Fruit fly (Drosophila melanogaster) S2 (cell line): ENCODE measurements around the gene Wdr81.

ENCODE experiments used
- CG8478 ChIP-seq: fragments of >200 bp; optimal IDR thresholded peaks from 2 replicates; lab custom pipeline; 2018
- CTCF ChIP-seq, 2 experiments: fragments of >200 bp; optimal IDR thresholded peaks; 2 replicates each; lab custom pipeline; 2018

The Wdr81 gene

DNA sequence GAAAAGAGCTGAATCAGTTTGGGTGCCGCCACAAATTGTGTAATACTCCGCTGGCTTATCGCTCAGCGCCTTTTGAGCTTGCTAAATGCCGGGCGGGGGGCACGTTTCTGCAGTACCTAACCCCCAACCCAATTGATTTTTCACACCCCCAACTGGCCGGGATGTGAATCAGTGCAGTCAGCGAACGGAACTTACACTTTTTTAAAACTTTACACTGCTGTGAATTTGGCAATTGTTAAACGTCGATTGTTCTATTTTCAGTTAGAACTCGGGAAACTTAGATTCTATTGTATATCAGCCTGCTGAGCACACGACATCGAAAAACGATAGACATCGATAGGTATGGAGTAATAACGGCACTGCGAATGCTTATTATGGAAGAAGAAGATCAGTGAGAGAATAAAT, 17.4 kb upstream of the Wdr81 start, which contains the start of gene Tom70:
TSS of gene Tom70 (minus strand) at position 335 of the 405 bp plus-strand sequence.
- TF ChIP-seq CG8478 (lab: Kevin White, UChicago) (no peak), CTCF (optimal IDR thresholded peaks at IDR 0.05; lab: Kevin White, UChicago) (no peak)

DNA sequence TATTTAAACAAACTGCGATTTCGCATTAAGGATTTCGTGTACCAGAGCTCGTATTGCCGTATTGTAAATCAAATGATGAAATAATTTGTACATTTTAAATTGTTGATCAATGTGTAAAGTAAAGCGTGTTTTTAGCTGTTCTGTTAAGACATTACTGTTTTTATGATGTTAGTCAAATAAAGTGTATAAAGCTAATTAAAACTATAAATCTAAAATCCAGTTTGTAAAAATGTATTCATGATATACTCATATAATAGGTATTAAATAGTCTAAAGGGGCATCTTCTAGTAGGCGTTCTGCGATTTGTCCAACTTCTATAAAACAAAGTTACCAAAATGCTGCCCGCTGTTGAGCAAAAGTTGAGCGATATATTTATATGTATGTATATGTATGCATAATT, 13.1 kb upstream of the Wdr81 start, which contains the start of gene CG18788:
TSS of gene CG18788 (plus strand) at position 301 of the 400 bp plus-strand sequence.
- no peak for TF ChIP-seq CG8478 (lab: Kevin White, UChicago)
- no peak for TF ChIP-seq CTCF (optimal IDR thresholded peaks at IDR 0.05; lab: Kevin White, UChicago)

DNA sequence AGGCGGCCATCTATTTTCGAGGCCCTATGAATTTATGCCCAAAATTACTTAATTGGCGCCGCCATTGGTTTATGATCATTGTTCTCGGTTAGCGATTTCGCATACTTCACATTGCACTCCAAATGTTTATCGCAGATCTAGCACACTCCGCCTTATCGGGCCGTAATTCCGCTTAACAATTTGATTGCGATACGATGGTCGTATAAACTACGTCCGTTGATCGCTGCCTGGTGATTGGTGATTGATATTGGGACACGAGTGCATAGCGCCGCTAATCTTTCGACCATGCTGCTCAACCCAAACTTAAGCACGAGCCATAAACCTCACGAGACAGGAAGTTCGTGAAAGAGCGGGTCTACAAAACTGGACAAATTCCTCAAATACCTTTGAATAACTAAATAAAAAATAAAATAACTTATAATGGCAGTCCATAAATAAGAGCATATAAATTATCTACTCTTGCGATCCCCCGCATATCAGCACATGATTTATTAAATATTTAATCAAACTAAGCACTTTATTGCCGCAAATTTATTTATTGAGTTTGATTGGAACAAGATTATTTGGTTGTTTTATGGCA, 9.9 kb upstream of the Wdr81 start:
- TF ChIP-seq CG8478 (lab: Kevin White, UChicago) (no peak), CTCF (optimal IDR thresholded peaks at IDR 0.05; lab: Kevin White, UChicago) (no peak)

DNA sequence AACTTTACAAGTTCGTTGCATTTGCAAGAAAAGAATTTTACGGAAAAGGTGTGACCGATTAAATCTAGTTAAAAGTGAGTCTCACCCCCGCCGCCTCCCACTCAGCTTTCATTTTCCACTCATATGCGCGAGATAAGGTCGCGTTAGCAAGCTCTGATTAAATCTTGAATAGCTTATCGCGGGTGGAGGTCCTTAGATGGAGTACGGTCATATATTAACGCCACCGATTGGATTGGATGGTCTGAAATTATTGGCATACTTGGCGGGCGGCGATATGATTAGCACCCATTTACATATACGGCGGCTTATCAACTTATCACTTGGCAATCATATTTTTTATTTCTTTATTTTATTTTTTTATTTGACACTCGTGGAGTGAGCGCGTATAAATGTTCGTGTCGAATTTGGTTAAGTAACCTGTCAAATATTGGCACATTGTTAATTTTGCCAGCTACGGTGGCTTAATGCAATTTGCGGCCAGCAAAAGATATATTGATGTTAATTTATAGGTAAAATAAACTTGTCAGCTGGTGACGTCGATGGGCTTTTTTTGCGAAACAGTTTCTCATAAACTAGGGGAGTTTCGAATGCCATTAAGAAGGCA, 8.9 kb upstream of the Wdr81 start:
- TF ChIP-seq CG8478 (lab: Kevin White, UChicago) = no peak
- no peak for TF ChIP-seq CTCF (optimal IDR thresholded peaks at IDR 0.05; lab: Kevin White, UChicago)

DNA sequence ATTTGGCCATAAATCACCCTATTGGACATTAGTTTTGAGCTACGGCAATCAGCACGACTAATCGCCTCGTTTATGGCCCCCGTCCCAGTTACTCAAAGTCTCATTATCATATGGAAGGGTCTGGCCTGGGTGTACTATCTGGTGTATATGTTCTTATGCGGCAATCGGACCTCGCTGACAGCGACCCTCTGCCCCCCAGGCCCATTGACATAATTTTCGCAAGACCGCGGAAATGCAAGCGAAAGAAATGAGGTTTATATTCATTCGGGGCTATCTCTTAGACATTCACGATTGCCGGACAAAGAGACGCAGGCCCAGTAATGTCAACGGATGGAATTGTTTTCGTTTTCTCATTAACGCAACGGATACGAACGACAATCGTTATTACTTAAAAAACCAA, 8.0 kb upstream of the Wdr81 start:
- TF ChIP-seq CG8478 (lab: Kevin White, UChicago) = no peak
- TF ChIP-seq CTCF (optimal IDR thresholded peaks at IDR 0.05; lab: Kevin White, UChicago) = no peak

DNA sequence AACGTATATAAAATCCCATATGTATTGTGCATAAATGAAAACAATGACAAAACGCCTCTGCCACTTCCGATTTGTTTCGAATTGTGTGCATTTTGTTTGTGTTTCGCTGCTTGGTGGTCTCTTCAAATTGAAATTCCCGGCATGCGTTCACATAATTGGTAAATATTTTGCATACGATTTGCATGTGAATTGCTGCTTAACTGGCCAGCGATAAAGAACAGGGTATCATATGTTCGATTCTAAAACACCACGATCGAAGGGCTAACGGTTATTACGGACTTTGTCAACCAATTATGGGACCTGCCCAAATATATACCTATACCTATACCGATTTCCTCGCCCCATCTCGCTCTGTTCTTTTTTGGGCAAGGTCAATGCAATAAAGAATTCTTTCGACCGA, 7.3 kb upstream of the Wdr81 start:
- no peak for TF ChIP-seq CTCF (optimal IDR thresholded peaks at IDR 0.05; lab: Kevin White, UChicago)
- no peak for TF ChIP-seq CG8478 (lab: Kevin White, UChicago)

DNA sequence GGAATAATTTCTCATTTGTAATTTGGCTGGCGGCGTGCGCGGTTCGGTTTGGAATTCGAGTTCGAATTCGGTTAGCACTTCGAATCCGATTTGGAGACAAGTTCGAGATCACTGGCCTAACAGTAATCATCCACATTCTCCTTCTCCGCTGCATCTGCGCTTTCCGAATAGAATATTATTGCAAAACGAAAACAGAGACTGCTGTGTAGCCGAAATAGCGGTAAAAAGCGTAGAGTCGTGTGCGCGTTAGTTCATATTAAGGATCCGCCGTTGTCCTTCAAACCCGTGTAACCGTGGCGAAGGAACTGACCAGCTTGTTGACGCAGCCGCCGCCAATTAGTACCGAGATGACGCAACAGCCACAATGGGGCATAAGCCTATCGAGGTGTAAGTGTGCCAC, 6.7 kb upstream of the Wdr81 start, which contains the start of gene dmGlut:
TSS of gene dmGlut (plus strand) at position 4 of the 400 bp plus-strand sequence.
- TF ChIP-seq CG8478 (lab: Kevin White, UChicago) (no peak), CTCF (optimal IDR thresholded peaks at IDR 0.05; lab: Kevin White, UChicago) (no peak)

DNA sequence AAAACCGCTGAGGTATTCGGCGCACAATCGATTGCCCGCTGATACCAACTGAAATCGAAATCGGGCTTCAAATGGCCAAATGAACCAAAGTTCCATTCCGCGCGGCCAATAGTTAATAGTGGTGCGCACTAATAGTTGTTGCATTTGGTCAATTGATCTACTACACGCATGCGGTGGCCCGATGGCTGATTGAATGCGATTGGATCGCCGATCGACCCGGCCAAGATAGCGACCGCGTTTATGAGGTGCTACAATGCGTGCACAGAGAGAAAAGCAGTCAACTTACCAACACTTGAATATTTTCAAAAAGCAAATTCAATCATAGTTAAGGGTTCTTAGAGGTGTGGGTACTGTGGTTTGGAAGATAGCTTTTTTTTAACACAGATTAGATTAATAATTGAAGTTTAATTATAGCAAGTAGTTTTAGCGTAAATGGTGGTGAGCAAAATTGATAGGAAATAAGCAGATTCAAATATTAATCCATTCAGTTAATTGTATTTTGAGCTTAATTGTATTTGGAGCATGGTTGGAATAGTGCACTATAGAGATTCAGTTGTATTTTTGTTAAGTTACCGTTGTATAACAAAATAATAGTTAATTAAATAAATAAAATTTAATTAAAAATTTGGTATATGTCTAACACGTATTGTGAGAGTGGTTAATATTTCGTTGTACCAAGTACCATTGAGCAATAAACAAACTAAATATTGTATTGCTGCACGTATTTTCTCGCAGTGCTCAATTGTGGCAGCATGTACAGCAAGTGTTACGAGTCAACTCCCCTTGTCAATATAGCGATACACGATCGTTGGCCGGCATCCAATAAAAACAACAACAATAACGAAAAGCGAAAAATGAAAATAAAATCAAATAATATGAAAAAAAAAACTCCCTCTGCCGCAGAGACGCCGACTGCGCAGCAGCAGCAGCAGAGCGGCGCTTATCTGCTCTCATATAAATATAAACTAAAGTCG, 6.0 kb upstream of the Wdr81 start:
- no peak for TF ChIP-seq CG8478 (lab: Kevin White, UChicago)
- no peak for TF ChIP-seq CTCF (optimal IDR thresholded peaks at IDR 0.05; lab: Kevin White, UChicago)

DNA sequence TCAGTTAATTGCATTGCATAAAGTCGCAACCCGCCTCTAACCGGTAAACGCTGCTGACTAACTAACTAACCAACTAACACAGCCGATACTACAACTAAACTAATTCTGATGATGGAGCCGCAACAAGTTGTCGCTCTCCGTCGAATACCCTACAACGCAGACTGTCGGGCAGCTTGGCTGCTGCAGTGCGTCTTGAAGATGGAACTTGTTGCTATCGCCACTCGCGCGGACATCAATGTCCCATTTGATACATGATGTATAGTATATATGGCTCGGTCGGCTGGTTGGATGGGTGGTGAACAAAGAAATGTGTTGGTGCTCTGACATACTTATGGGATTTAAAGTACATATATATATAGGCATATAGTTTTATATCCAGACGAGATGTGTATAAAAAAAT, 4.7 kb upstream of the Wdr81 start:
- no peak for TF ChIP-seq CG8478 (lab: Kevin White, UChicago)
- TF ChIP-seq CTCF (optimal IDR thresholded peaks at IDR 0.05; lab: Kevin White, UChicago) = no peak

DNA sequence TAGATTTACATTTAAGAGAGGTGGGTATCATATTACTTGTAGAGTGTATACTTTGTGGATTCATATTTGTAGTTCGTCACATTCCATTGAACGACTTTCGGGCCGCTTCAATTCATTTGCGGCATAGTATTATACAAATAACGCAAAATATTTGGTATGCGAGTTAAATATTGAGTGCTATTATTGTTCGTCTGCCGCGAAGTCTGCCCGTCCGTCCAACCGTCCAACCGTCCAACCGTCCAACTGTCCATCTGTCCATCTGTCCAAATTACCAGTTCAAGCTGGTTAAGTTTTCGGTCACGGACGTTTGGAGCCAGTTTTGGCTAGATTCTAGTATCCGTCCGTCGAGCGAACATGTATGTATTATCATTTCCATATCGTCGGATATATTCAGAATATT, 3.3 kb upstream of the Wdr81 start:
- no peak for TF ChIP-seq CTCF (optimal IDR thresholded peaks at IDR 0.05; lab: Kevin White, UChicago)
- no peak for TF ChIP-seq CG8478 (lab: Kevin White, UChicago)

DNA sequence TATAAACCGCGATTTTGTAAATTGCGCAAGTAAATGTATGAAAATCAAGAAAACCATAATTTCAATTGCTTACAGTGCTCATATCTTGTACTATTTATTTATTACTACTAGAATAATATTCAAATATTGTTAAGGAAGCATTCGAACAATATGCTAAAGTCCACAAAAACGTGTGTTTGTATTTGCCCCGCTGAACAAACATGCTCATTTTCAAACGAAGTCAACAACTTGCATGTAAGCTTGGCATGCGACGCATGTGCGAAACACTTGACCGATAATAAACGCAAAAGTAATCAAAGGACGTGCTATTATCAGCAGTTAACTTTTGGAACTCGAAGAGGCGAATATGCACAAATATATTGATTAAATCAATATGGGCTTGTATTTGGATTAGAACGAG, 433 bp upstream of the Wdr81 start:
- TF ChIP-seq CG8478 (lab: Kevin White, UChicago) = no peak
- TF ChIP-seq CTCF (optimal IDR thresholded peaks at IDR 0.05; lab: Kevin White, UChicago) = no peak

DNA sequence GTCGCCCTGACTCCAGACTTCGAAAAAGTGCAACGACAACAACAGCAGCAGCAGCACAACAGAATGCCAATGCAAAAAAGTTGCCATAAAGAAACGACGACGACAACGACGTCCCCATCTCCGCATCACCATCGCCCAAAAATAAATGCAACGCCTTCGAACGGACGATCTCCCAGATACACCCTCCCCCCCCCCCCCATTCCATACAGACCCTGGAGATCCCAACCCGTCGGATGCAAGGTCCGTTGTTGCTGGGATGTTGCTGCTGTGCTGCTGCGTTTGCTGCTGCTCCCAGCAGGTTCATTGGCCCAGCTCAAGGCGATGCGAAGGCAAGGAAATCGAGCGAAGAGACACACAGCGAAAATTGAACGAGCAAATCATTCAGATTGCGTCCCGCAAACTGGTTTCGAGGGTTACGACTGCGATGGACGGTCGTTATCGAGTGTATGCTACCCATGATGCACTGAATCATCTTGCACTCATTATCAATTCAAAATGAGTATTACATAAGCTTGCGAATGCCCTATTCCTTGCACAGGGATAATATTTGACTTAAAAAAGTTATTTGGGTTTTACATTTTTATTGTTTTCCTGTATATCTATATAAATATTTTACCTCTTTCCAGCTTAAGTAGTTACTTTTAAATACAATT, 6.9 kb downstream of the Wdr81 start:
- TF ChIP-seq CG8478 (lab: Kevin White, UChicago) (no peak), CTCF (optimal IDR thresholded peaks at IDR 0.05; lab: Kevin White, UChicago) (no peak)

DNA sequence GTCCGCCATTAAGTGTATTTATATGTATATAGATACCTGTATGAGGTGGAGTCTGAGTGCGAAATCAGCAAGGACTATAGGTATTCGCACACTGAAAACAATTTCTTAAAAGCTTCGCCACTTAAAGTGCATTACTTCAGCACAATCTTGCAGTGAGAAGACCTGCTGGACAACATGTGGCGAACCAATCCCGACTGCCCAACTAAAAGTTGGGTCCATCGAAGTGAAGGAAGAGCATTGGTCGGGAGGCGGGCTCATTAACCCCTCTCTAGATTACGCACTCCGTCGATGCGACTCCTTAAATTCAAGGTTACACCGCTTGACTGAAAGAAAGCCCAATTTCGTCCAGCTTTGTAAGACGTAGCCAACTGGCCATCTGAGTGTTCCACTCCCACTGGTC, 7.5 kb downstream of the Wdr81 start:
- TF ChIP-seq CG8478 (lab: Kevin White, UChicago) (no peak), CTCF (optimal IDR thresholded peaks at IDR 0.05; lab: Kevin White, UChicago) (no peak)
